Fruit fly (Drosophila melanogaster): ENCODE data around the gene anchor.

- peak; percentile 29 for TF ChIP-seq Abd-B (GFP tag; optimal IDR thresholded peaks at IDR 0.05)
- TF ChIP-seq woc (GFP tag; optimal IDR thresholded peaks at IDR 0.05), result no peak
- no peak for TF ChIP-seq CG32264 (GFP tag; optimal IDR thresholded peaks at IDR 0.05)
- no peak for TF ChIP-seq psq (GFP tag; optimal IDR thresholded peaks at IDR 0.05)
- no peak for TF ChIP-seq dsf (GFP tag; optimal IDR thresholded peaks at IDR 0.05; ENCODE audit: borderline replicate concordance)
- TF ChIP-seq rgr (GFP tag; optimal IDR thresholded peaks at IDR 0.05), result no peak
- TF ChIP-seq sv (GFP tag; optimal IDR thresholded peaks at IDR 0.05), result no peak
Observed at dm6 chr3L:17668386-17668944, 46.8 kb downstream of the anchor start.
